Worm (Caenorhabditis elegans): ENCODE results near the gene nra-4.

nra-4 gene

DNA sequence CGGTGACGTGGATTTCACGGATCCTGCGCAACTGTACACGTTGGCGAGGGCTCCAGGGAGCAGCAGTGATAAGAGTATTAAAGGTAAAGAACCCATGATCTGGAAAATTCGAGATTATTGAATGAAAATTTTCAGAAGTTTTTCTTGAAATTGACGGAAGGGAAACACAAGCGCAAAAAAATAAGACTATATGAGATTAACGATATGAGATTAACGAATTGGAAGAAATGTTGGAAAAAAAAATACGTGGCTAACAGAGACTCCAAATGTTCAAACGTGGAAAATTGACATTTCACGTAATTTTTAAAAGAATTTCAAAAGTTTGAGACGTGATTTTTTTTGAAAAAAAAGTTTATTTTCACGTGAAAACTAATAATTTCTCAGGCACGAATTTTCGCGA, at the start of gene nra-4:
Gene nra-4 (minus strand): TSS at position 101 of the 400 bp plus-strand sequence.
- TF ChIP-seq ahr-1 (tag; optimal IDR thresholded peaks at IDR 0.05) (no peak), ztf-16 (tag; optimal IDR thresholded peaks at IDR 0.05) (no peak), nhr-232 (tag; optimal IDR thresholded peaks at IDR 0.05) (no peak), fkh-6 (tag; optimal IDR thresholded peaks at IDR 0.05) (no peak), dve-1 (tag; optimal IDR thresholded peaks at IDR 0.05) (no peak), ceh-48 (tag; optimal IDR thresholded peaks at IDR 0.05) (no peak), C08G9.2 (tag; optimal IDR thresholded peaks at IDR 0.05) (no peak), ceh-18 (tag; optimal IDR thresholded peaks at IDR 0.05) (no peak), pax-1 (tag; optimal IDR thresholded peaks at IDR 0.05) (no peak), che-1 (tag; optimal IDR thresholded peaks at IDR 0.05) (no peak), eyg-1 (tag; optimal IDR thresholded peaks at IDR 0.05) (no peak), hlh-6 (tag; optimal IDR thresholded peaks at IDR 0.05) (no peak), ceh-14 (tag; optimal IDR thresholded peaks at IDR 0.05) (no peak), nfya-1 (tag; optimal IDR thresholded peaks at IDR 0.05) (no peak), mec-3 (tag; optimal IDR thresholded peaks at IDR 0.05; ENCODE audit: borderline replicate concordance) (no peak), lin-11 (tag; optimal IDR thresholded peaks at IDR 0.05) (no peak), tbx-7 (tag; optimal IDR thresholded peaks at IDR 0.05) (no peak)

DNA sequence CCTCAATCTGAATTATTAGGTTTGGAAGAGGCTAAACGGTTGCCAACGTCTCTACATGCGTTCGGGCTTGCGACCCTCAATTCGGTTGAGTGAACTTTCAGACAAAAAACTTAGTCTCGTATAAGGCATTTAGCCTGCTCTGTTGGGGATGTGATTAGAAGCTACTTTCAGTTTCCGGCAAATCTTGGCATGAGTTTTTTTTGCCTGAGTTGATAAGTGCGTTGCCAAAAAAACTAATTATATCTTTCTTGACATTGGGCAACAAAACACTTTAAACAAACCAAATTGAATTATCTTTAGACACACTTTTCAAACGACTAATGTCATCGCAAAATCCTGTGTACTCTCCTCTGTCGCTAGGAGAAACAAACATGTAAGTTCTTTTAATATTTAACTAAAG, 44.0 kb upstream of the nra-4 start, which contains the start of gene Y50D4B.4:
Gene Y50D4B.4 (plus strand): TSS at position 301 of the 400 bp plus-strand sequence.
- TF ChIP-seq rnt-1 (tag; optimal IDR thresholded peaks at IDR 0.05) = no peak
- no peak for TF ChIP-seq unc-55 (GFP tag; optimal IDR thresholded peaks at IDR 0.05)
- no peak for TF ChIP-seq dmd-4 (tag; optimal IDR thresholded peaks at IDR 0.05; ENCODE audit: borderline replicate concordance)
- no peak for TF ChIP-seq ref-2 (tag; optimal IDR thresholded peaks at IDR 0.05)
- TF ChIP-seq dve-1 (tag; optimal IDR thresholded peaks at IDR 0.05) = no peak
- no peak for TF ChIP-seq K09A11.1 (tag; optimal IDR thresholded peaks at IDR 0.05; ENCODE audit: insufficient read depth)
- TF ChIP-seq ceh-31 (tag; optimal IDR thresholded peaks at IDR 0.05) = no peak
- TF ChIP-seq nhr-232 (tag; optimal IDR thresholded peaks at IDR 0.05) = no peak
- no peak for TF ChIP-seq ceh-45 (GFP tag; IDR thresholded peaks at IDR 0.05)
- TF ChIP-seq zip-5 (tag; optimal IDR thresholded peaks at IDR 0.05) = no peak

DNA sequence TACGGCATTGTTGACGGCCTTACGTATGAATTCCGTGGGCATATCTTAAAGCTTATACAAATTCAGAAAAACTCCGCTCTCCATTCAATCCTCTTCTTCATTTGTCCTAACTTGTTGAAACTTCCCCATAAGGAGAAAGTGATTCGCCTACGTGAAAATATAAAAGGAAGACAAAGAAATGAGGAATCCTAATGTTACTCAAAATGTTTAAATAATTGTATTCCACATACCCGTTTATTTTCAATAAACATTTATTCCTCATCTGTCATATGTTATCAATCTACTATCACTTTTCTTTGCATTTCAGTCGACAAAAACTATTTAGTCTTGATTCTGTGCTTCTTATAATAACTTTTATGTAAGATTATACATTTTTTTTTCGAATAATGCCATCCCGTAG, 39.6 kb upstream of the nra-4 start, which contains the start of gene clec-203:
Gene clec-203 (plus strand): TSS at position 301 of the 400 bp plus-strand sequence.
- TF ChIP-seq rnt-1 (tag; optimal IDR thresholded peaks at IDR 0.05) (no peak), ceh-6 (GFP tag; optimal IDR thresholded peaks at IDR 0.05) (no peak), fax-1 (tag; optimal IDR thresholded peaks at IDR 0.05) (no peak), unc-42 (tag; optimal IDR thresholded peaks at IDR 0.05) (no peak), nhr-232 (tag; optimal IDR thresholded peaks at IDR 0.05) (no peak), ceh-2 (tag; optimal IDR thresholded peaks at IDR 0.05) (no peak), ceh-9 (tag; optimal IDR thresholded peaks at IDR 0.05) (no peak), fkh-6 (tag; optimal IDR thresholded peaks at IDR 0.05) (no peak), unc-3 (GFP tag; conservative IDR thresholded peaks at IDR 0.05) (no peak), unc-3 (tag; optimal IDR thresholded peaks at IDR 0.05) (no peak), zip-5 (tag; optimal IDR thresholded peaks at IDR 0.05) (no peak), unc-55 (GFP tag; optimal IDR thresholded peaks at IDR 0.05) (no peak), lin-11 (tag; optimal IDR thresholded peaks at IDR 0.05) (no peak), ceh-14 (tag; optimal IDR thresholded peaks at IDR 0.05) (no peak), ahr-1 (tag; optimal IDR thresholded peaks at IDR 0.05) (no peak)

DNA sequence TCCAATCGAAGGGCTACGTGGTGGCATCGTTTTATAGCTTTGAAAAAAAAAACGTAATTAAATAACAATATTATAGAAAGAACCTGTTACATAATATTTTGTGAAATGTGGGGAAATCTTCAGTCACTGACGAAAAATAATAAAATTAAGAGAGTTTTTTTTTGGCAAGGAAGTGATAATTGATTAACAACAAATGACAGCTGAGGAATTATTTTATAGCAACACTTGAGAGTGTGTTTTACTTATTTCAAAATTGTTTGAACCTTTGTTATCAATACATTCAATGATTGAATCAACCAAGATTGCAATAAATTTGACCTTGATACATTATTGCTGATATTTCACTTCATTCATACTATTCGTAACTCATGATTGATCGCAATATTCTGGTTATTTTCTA, 35.6 kb upstream of the nra-4 start, which contains the start of gene Y50D4B.6:
Gene Y50D4B.6 (plus strand): TSS at position 301 of the 400 bp plus-strand sequence.
- TF ChIP-seq K02D7.2 (tag; optimal IDR thresholded peaks at IDR 0.05) (no peak), eyg-1 (tag; optimal IDR thresholded peaks at IDR 0.05) (no peak), ceh-31 (tag; optimal IDR thresholded peaks at IDR 0.05) (no peak), pros-1 (tag; optimal IDR thresholded peaks at IDR 0.05) (no peak), F13H6.1 (tag; optimal IDR thresholded peaks at IDR 0.05) (no peak), che-1 (tag; optimal IDR thresholded peaks at IDR 0.05) (no peak), C38D4.7 (GFP tag; optimal IDR thresholded peaks at IDR 0.05) (no peak)

Data from whole organism, late embryonic.